Fruit fly (Drosophila melanogaster): ENCODE data around the gene CG42264.

CG42264 gene

DNA sequence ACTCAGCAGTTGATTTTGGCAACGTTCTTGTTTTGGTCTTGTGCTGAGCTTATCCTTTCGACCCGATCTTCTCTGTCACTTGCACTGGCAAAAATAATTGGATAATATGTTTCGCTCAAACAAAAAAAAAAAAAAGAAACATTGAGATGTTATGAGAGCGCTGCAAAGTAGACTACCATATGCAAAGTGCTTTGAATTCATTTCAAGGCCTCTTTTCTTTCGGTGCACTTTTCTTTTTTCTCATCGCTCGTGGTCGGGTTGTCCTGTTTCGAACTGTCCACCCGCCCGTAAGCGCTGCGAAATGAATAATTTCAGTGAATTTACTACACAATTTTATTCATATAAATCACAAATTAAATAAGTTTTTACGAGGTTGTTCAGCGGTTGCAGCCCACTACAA lies 43.5 kb upstream of the CG42264 start (continued):
- TF ChIP-seq CG12155 (GFP tag; optimal IDR thresholded peaks at IDR 0.05) (no peak), CG2120 (GFP tag; optimal IDR thresholded peaks at IDR 0.05) (peak; percentile 24), jumu (GFP tag; optimal IDR thresholded peaks at IDR 0.05) (no peak), bbx (GFP tag; IDR thresholded peaks at IDR 0.05; ENCODE audit: partially characterized antibody) (no peak), jing (GFP tag; optimal IDR thresholded peaks at IDR 0.05) (no peak), dmrt99B (tag; optimal IDR thresholded peaks at IDR 0.05) (no peak), al (GFP tag; IDR thresholded peaks at IDR 0.05) (no peak), CG13624 (GFP tag; optimal IDR thresholded peaks at IDR 0.05) (no peak)

DNA sequence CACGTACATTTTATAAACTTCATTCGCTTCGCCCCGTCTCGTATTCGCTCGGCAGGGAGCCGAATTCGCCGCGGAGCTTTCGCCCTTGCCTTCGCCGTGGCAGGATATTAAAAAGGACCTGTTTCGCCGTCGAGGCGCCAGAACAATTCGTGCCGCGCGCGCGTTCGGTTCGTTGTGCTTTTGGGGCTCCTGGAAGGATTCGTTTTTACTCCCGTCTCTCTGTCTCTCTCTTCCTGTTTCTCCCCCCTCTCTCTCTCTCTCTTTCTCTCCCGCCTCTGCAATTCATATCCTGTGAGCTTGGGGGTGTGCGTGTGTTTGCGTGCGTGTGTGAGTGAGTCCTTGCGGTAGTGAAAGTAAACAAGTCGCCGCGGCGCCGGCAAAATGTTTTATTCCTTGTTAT lies 42.0 kb upstream of the CG42264 start, which contains the start of gene CG15765:
TSS of gene CG15765 (plus strand) at position 132 of the 400 bp plus-strand sequence.
- TF ChIP-seq trem (tag; optimal IDR thresholded peaks at IDR 0.05) (no peak), abd-A (tag; optimal IDR thresholded peaks at IDR 0.05) (peak; percentile 38), ftz-f1 (GFP tag; optimal IDR thresholded peaks at IDR 0.05) (no peak), scrt (GFP tag; optimal IDR thresholded peaks at IDR 0.05) (peak; percentile 9), HHEX (GFP tag; optimal IDR thresholded peaks at IDR 0.05) (no peak), CG16779 (GFP tag; IDR thresholded peaks at IDR 0.05) (peak; percentile 54; the same call in 1 of the 2 replicates), sob (GFP tag; IDR thresholded peaks at IDR 0.05) (no peak), CG1832 (GFP tag; optimal IDR thresholded peaks at IDR 0.05) (peak; percentile 25), CoRest (tag; optimal IDR thresholded peaks at IDR 0.05) (no peak), CG8281 (tag; optimal IDR thresholded peaks at IDR 0.05) (no peak), Deaf1 (tag; optimal IDR thresholded peaks at IDR 0.05) (peak; percentile 61), cg (GFP tag; optimal IDR thresholded peaks at IDR 0.05) (peak; percentile 7), CG18599 (GFP tag; optimal IDR thresholded peaks at IDR 0.05) (peak; percentile 17), CG8359 (GFP tag; optimal IDR thresholded peaks at IDR 0.05; ENCODE audit: borderline replicate concordance) (no peak), CG10959 (GFP tag; IDR thresholded peaks at IDR 0.05) (no peak), Opbp (GFP tag; IDR thresholded peaks at IDR 0.05; ENCODE audit: partially characterized antibody) (0 out of 3 replicates have a peak, but pooled peaks have one; percentile 17), Sin3A (optimal IDR thresholded peaks at IDR 0.05) (no peak), Fer2 (tag; optimal IDR thresholded peaks at IDR 0.05) (no peak), B-H2 (GFP tag; optimal IDR thresholded peaks at IDR 0.05) (no peak), GATAe (GFP tag; conservative IDR thresholded peaks at IDR 0.05) (no peak), chinmo (GFP tag; IDR thresholded peaks at IDR 0.05; ENCODE audit: partially characterized antibody) (0 out of 4 replicates have a peak, but pooled peaks have one; percentile 11), Trl (optimal IDR thresholded peaks at IDR 0.05) (peak in 1 of 2 experiments; percentile 35), Trl (GFP tag; optimal IDR thresholded peaks at IDR 0.05) (no peak), Adf1 (GFP tag; IDR thresholded peaks at IDR 0.05) (0 out of 2 replicates have a peak, but pooled peaks have one; percentile 10), Med (GFP tag) (peak; percentile 47), CG13894 (tag; optimal IDR thresholded peaks at IDR 0.05) (peak; percentile 7)

DNA sequence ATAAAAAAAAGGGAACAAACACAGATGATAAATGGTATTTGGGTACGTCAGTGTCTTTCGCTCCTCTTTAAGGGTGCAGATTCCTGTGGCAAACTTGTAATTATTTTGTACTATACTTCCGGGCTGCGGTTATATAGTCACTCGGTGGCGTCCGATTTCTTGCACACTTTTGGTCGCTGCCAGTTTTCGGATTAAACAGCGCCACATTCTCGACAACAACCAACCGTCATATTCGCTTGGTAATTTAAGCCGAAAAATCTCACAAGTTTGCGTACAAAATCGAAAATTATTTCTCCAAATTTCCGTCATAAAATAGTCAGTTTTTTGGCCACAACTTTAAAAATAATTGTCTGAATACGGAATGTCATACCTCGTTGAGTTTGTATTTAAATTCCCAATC lies 40.7 kb upstream of the CG42264 start:
- TF ChIP-seq Oaz (GFP tag; IDR thresholded peaks at IDR 0.05) (no peak), pita (GFP tag; optimal IDR thresholded peaks at IDR 0.05) (peak; percentile 21), Chrac-16 (GFP tag; optimal IDR thresholded peaks at IDR 0.05) (no peak), CG4404 (GFP tag; IDR thresholded peaks at IDR 0.05) (no peak), CG12071 (GFP tag; optimal IDR thresholded peaks at IDR 0.05) (no peak), CTCF (GFP tag; optimal IDR thresholded peaks at IDR 0.05) (peak; percentile 82), Ravus (GFP tag; IDR thresholded peaks at IDR 0.05) (no peak), D19B (GFP tag; optimal IDR thresholded peaks at IDR 0.05) (no peak), crp (GFP tag; optimal IDR thresholded peaks at IDR 0.05) (no peak), Dfd (GFP tag; optimal IDR thresholded peaks at IDR 0.05) (no peak), Rfx (GFP tag; IDR thresholded peaks at IDR 0.05) (no peak), CG13123 (GFP tag; optimal IDR thresholded peaks at IDR 0.05) (no peak), CG16779 (GFP tag; IDR thresholded peaks at IDR 0.05) (no peak), CG15073 (GFP tag; optimal IDR thresholded peaks at IDR 0.05) (no peak)
